Worm (Caenorhabditis elegans) whole organism, young adult: ENCODE measurements around the gene adm-2.
A peak's percentile ranks its signal among the peaks of the same experiment; 100 is the strongest.

Experiments used
- D2030.7 ChIP-seq: fragments of 200-800 bp; sonication (Bioruptor generic); IDR thresholded peaks from 2 replicates; pipeline ENCODE4 v1.3.6; 2022; ENCODE audit warnings: missing genetic modification reagents, missing genetic modification characterization, missing compliant biosample characterization
- lir-1 ChIP-seq: fragments of 200-800 bp; sonication (Bioruptor generic); conservative IDR thresholded peaks from 2 replicates; pipeline ENCODE4 v1.3.6; 2022; ENCODE audit warnings: missing genetic modification reagents, missing genetic modification characterization, missing compliant biosample characterization
- mcd-1 ChIP-seq: fragments of 200-800 bp; sonication (Bioruptor generic); IDR thresholded peaks from 2 replicates; pipeline ENCODE4 v1.3.6; 2022; ENCODE audit warnings: missing genetic modification reagents, missing genetic modification characterization, missing compliant biosample characterization
- sea-2 ChIP-seq: fragments of 200-800 bp; sonication (Bioruptor generic); IDR thresholded peaks from 2 replicates; pipeline ENCODE4 v1.3.6; 2022; ENCODE audit warnings: missing genetic modification characterization, missing compliant biosample characterization
- snpc-4 ChIP-seq, 5 experiments: fragments of 150-350 bp in 1 of 5; sonication (generic microtip) in 4 of 5; optimal IDR thresholded peaks; 2 replicates each; lab custom pipeline; 2014 to 2018; ENCODE audit warnings: missing genetic modification characterization in 5 of 5, missing biosample characterization in 3 of 5, antibody characterized with exemption in 2 of 5, mild to moderate bottlenecking in 2 of 5, missing compliant biosample characterization in 2 of 5, missing genotype in 2 of 5, moderate library complexity in 2 of 5, missing genetic modification reagents in 1 of 5
- unc-130 ChIP-seq: sonication (generic microtip); optimal IDR thresholded peaks from 2 replicates; lab custom pipeline; 2016; ENCODE audit warnings: missing genetic modification reagents, missing genetic modification characterization, missing compliant biosample characterization
- xnd-1 ChIP-seq: sonication (generic microtip); optimal IDR thresholded peaks from 2 replicates; lab custom pipeline; 2016; ENCODE audit warnings: missing genotype, missing genetic modification reagents, missing genetic modification characterization, missing compliant biosample characterization

- TF ChIP-seq D2030.7 (GFP tag; lab: Robert Waterston, UW) (peak; percentile 54), unc-130 (no peak), snpc-4 (GFP tag; optimal IDR thresholded peaks at IDR 0.05; lab: Kevin White, UChicago) (no peak), snpc-4 (tag; optimal IDR thresholded peaks at IDR 0.05; lab: Kevin White, UChicago) (peak in 1 of 4 experiments; percentile 66), mcd-1 (no peak), xnd-1 (tag; lab: Kevin White, UChicago) (no peak), sea-2 (no peak), lir-1 (GFP tag; lab: Robert Waterston, UW) (no peak)
These were observed 29.4 kb downstream of the adm-2 start, which contains the start of gene shc-3 for ce11 chrX:13717053-13717671.
